Worm (Caenorhabditis elegans): ENCODE measurements around the gene C18A3.11.
A peak's percentile ranks its signal among the peaks of the same experiment; 100 is the strongest.
"Not testable (repeated sequence)": the region's sequence is repeated elsewhere in the genome, so short reads cannot be mapped to it uniquely, and the experiment has no call there.

The C18A3.11 gene

DNA sequence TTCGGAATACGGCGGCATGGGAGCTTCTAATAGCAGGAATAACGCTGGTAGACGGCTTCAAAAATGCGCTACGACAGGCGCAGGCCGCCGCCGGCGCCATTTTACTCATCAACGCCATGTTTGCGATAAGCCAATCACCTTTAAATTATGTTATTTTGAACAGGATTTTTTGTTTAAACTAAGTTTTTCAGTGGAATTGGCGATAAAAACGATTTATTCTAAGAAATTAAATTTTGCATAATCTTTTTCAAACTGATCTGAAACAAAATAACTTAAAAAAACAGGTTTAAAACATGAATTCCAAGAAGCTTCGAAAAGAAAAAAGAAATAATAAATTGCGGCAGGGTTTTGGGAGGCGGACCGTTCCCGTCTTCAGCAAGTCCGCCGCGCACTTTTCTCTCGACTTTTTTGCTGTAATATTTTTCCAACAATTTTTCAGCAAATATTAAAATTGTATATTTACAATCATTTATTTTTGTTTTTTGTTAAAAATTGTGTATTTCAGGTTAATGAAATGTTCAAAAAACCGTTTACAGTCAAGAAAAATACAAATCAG, 39.5 kb upstream of the C18A3.11 start, which contains the start of the genes ndub-5 and eif-2D:
ndub-5 (minus strand) TSS at position 138 of the 556 bp plus-strand sequence.
eif-2D (plus strand) TSS at position 506 of the 556 bp plus-strand sequence.
- TF ChIP-seq madf-8 (GFP tag; conservative IDR thresholded peaks at IDR 0.05) (no peak), snpc-1.1 (tag; optimal IDR thresholded peaks at IDR 0.05; ENCODE audit: insufficient read depth) (peak; percentile 2), snpc-4 (GFP tag; optimal IDR thresholded peaks at IDR 0.05) (no peak), snpc-4 (tag; optimal IDR thresholded peaks at IDR 0.05) (peak in 1 of 4 experiments; percentile 23)

- TF ChIP-seq snpc-1.1 (tag; optimal IDR thresholded peaks at IDR 0.05; ENCODE audit: insufficient read depth) (peak; percentile 56), snpc-4 (tag; optimal IDR thresholded peaks at IDR 0.05) (peak in 2 of 4 experiments; percentile 64 to 82)
- not testable (repeated sequence) for TF ChIP-seq snpc-4 (GFP tag; optimal IDR thresholded peaks at IDR 0.05)
These were observed 37.9 kb upstream of the C18A3.11 start for ce11 chrII:5692919-5693318.

DNA sequence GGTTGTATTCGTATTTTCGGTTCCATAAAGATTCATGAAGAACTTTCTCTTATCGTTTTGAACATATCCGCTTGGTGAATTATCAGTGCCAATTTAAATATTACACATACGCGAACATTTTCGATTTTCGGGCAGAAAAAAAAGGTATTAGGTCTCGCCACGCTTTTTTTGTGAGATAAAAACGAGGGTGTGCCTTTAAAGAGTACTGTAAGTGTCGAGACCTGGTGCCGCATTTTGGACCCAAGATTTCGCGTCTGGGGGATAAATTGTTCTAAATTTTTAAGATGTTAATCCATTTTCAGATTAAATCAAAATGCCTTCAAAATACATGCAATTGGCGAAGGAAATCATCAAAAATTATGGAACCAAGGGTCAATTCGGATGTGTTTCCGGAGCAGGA, 36.9 kb upstream of the C18A3.11 start, which contains the start of gene C25H3.3:
C25H3.3 (plus strand) TSS at position 301 of the 400 bp plus-strand sequence.
- TF ChIP-seq ZK185.1 (tag; optimal IDR thresholded peaks at IDR 0.05; ENCODE audit: poor library complexity, severe bottlenecking): no peak
- no peak for TF ChIP-seq dpff-1 (tag; optimal IDR thresholded peaks at IDR 0.05)
- TF ChIP-seq K12H6.12 (tag; optimal IDR thresholded peaks at IDR 0.05): no peak

DNA sequence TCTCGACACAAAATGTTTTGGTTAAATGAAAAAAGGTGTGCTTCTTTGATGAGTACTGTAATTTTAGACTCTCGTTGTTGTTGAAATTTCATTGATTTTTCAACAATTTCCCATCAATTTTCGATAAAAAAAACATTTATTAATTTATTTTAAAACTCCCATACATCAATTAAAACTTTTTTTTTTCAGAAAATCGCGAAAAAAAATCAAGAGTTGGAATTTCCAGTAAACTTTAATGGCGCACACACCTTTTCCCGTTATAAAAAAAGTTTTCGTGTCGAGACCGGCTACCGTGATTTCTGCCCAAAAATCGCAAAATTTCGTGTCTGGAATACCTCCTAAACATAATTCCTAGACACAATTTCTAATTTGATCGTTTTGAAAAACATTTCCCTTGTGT, 36.0 kb upstream of the C18A3.11 start, which contains the start of gene C25H3.14:
C25H3.14 (plus strand) TSS at position 301 of the 400 bp plus-strand sequence.
- TF ChIP-seq lin-26 (GFP tag; IDR thresholded peaks at IDR 0.05) (no peak), ztf-18 (tag; optimal IDR thresholded peaks at IDR 0.05) (no peak), mel-28 (tag; optimal IDR thresholded peaks at IDR 0.05; ENCODE audit: borderline replicate concordance) (no peak), attf-5 (GFP tag; optimal IDR thresholded peaks at IDR 0.05) (no peak), somi-1 (GFP tag; optimal IDR thresholded peaks at IDR 0.05) (no peak), lin-40 (tag; optimal IDR thresholded peaks at IDR 0.05) (no peak), atf-7 (tag; optimal IDR thresholded peaks at IDR 0.05) (no peak), zim-3 (tag; optimal IDR thresholded peaks at IDR 0.05) (no peak), ceh-27 (GFP tag; optimal IDR thresholded peaks at IDR 0.05) (no peak), hrde-1 (tag; optimal IDR thresholded peaks at IDR 0.05; ENCODE audit: borderline replicate concordance) (no peak), pha-4 (tag; optimal IDR thresholded peaks at IDR 0.05) (no peak), ceh-79 (tag; optimal IDR thresholded peaks at IDR 0.05) (no peak), nhr-80 (tag; optimal IDR thresholded peaks at IDR 0.05) (no peak), nfya-1 (tag; optimal IDR thresholded peaks at IDR 0.05; ENCODE audit: borderline replicate concordance, insufficient read depth) (no peak), hsf-1 (GFP tag; IDR thresholded peaks at IDR 0.05) (no peak)

ce11 chrII:5696218-5696617, 34.6 kb upstream of the C18A3.11 start:
- no peak for TF ChIP-seq pbrm-1 (GFP tag; IDR thresholded peaks at IDR 0.05)
- no peak for TF ChIP-seq cebp-2 (GFP tag; IDR thresholded peaks at IDR 0.05)

DNA sequence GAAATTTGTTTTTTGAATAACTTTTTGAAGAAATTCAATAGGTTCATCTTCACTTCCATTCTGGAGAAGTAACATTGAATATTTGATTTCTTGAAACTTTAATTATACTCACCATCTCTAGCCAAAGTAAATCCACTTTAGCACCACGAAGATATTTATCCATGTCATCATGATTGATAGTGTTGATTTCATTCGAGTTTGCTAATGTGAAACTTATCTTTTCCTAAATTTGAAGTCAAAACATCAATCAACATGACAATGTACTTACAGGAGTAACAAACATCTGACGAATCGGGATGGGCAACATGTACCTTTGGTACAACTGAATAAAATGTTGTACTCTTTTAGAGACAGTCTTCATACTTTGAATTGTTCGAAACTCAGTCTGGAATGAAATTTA, 33.5 kb upstream of the C18A3.11 start:
- TF ChIP-seq ztf-18 (tag; optimal IDR thresholded peaks at IDR 0.05): no peak
- TF ChIP-seq ekl-4 (GFP tag; IDR thresholded peaks at IDR 0.05): no peak
- no peak for TF ChIP-seq xnd-1 (tag; optimal IDR thresholded peaks at IDR 0.05)
- no peak for TF ChIP-seq F23B12.7 (tag; optimal IDR thresholded peaks at IDR 0.05; ENCODE audit: insufficient read depth)
- TF ChIP-seq die-1 (tag; optimal IDR thresholded peaks at IDR 0.05): no peak
- no peak for TF ChIP-seq mcd-1 (GFP tag; IDR thresholded peaks at IDR 0.05)
- TF ChIP-seq egl-44 (GFP tag; IDR thresholded peaks at IDR 0.05): no peak
- TF ChIP-seq ceh-100 (GFP tag; IDR thresholded peaks at IDR 0.05): no peak
- no peak for TF ChIP-seq B0019.2 (GFP tag; conservative IDR thresholded peaks at IDR 0.05)
- TF ChIP-seq sdz-38 (tag; optimal IDR thresholded peaks at IDR 0.05): no peak
- no peak for TF ChIP-seq hmg-20 (GFP tag; IDR thresholded peaks at IDR 0.05)
- no peak for TF ChIP-seq F57A8.1 (GFP tag; optimal IDR thresholded peaks at IDR 0.05)
- TF ChIP-seq mxl-1 (tag; optimal IDR thresholded peaks at IDR 0.05): no peak
- TF ChIP-seq F33H1.4 (GFP tag; IDR thresholded peaks at IDR 0.05): no peak
- TF ChIP-seq unc-62 (GFP tag; optimal IDR thresholded peaks at IDR 0.05): no peak
- no peak for TF ChIP-seq nfya-2 (GFP tag; IDR thresholded peaks at IDR 0.05)
- no peak for TF ChIP-seq lin-54 (GFP tag; optimal IDR thresholded peaks at IDR 0.05)
